Worm (Caenorhabditis elegans): ENCODE results near the gene F56D6.20.

DNA sequence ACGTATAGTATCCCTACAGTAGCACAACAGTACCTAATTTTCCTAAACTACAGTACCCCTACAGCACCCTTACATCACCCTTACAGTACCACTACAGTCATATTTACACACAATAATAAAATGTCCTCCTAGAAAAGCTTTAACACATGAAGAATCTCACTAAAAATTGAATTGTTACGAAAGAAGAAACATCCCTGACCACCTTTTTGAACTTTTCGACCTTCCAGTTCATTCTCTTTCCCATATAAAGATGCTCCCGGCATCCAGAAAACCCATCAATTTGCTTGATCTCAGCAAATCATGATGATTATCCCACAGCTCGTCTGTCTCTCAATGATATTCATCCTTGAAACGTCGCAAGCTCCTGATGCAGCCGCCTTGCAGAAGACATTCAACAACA is 8.1 kb upstream of the F56D6.20 start, which contains the start of gene F56D6.21:
- TF ChIP-seq nhr-6 (tag; optimal IDR thresholded peaks at IDR 0.05), result no peak
- no peak for TF ChIP-seq mab-5 (tag; optimal IDR thresholded peaks at IDR 0.05)
- no peak for TF ChIP-seq ztf-4 (tag; optimal IDR thresholded peaks at IDR 0.05)
- no peak for TF ChIP-seq nhr-77 (tag; optimal IDR thresholded peaks at IDR 0.05)
- TF ChIP-seq nhr-237 (tag; optimal IDR thresholded peaks at IDR 0.05), result no peak
- no peak for TF ChIP-seq ztf-11 (tag; optimal IDR thresholded peaks at IDR 0.05)
- no peak for TF ChIP-seq blmp-1 (tag; optimal IDR thresholded peaks at IDR 0.05; ENCODE audit: insufficient read depth)
- TF ChIP-seq nhr-25 (tag; optimal IDR thresholded peaks at IDR 0.05), result no peak
- TF ChIP-seq ZK546.5 (tag; optimal IDR thresholded peaks at IDR 0.05), result no peak

Measured in whole organism, L2 larva.